Fruit fly (Drosophila melanogaster): ENCODE data around the gene CG18641.

Gene CG18641

DNA sequence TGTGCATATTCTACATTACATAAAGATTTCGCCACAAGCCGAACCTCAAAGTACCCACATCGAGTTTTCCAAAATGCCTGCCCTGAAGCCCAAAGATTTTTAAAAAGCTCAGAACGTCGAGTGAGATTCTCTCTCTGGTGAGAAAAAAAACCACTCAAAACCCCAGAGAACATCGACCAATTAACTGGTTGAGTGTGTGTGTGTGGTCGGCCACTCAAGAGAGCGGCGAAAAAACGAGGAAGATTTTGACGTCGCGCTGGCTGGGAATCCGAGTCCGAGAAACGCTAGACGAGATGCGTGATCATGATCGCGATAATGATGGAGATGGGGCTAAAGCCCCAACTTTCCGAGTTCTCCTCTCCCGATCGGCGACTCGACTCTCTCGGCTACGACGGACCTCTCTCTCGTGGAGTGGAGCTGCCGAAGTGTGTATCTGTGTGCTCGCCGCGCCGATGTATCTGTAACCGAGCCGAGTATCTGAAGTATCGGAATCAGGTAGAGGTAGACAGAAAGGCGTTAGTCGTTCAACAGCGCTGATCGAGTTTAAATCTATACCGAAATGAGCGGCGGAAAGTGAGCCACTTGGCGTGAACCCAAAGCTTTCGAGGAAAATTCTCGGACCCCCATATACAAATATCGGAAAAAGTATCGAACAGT is 35.7 kb upstream of the CG18641 start (continued):
- no peak for TF ChIP-seq CG13775 (GFP tag; optimal IDR thresholded peaks at IDR 0.05)
- TF ChIP-seq Mad (GFP tag; optimal IDR thresholded peaks at IDR 0.05), result no peak
- no peak for TF ChIP-seq CG12659 (GFP tag; optimal IDR thresholded peaks at IDR 0.05)
- TF ChIP-seq Rfx (GFP tag; IDR thresholded peaks at IDR 0.05), result no peak
- TF ChIP-seq abd-A (tag; optimal IDR thresholded peaks at IDR 0.05), result peak; percentile 13
- no peak for TF ChIP-seq Myb (GFP tag; optimal IDR thresholded peaks at IDR 0.05)
- TF ChIP-seq HLH3B (GFP tag; IDR thresholded peaks at IDR 0.05), result no peak
- peak; percentile 62 for TF ChIP-seq kni (GFP tag; optimal IDR thresholded peaks at IDR 0.05)
- peak; percentile 29 for TF ChIP-seq sqz (GFP tag; optimal IDR thresholded peaks at IDR 0.05)
- peak; percentile 37 for TF ChIP-seq CG13287 (GFP tag; IDR thresholded peaks at IDR 0.05; ENCODE audit: partially characterized antibody)
- no peak for TF ChIP-seq stwl (tag; optimal IDR thresholded peaks at IDR 0.05)
- peak; percentile 45; the same call in 1 of the 2 replicates for TF ChIP-seq unc-4 (GFP tag; IDR thresholded peaks at IDR 0.05; ENCODE audit: partially characterized antibody)
- TF ChIP-seq CG12155 (GFP tag; optimal IDR thresholded peaks at IDR 0.05), result no peak
- TF ChIP-seq CG8290 (GFP tag; optimal IDR thresholded peaks at IDR 0.05), result no peak
- peak in 1 of 2 experiments; percentile 36 for TF ChIP-seq CG8290 (tag; optimal IDR thresholded peaks at IDR 0.05)
- peak; percentile 3 for TF ChIP-seq CG7987 (GFP tag; optimal IDR thresholded peaks at IDR 0.05)
- TF ChIP-seq BEAF-32 (GFP tag; optimal IDR thresholded peaks at IDR 0.05), result peak; percentile 27
- no peak for TF ChIP-seq CG11504 (tag; optimal IDR thresholded peaks at IDR 0.05)
- no peak for TF ChIP-seq ap (GFP tag; IDR thresholded peaks at IDR 0.05)
- no peak for TF ChIP-seq CG18764 (GFP tag; optimal IDR thresholded peaks at IDR 0.05)
- no peak for TF ChIP-seq CG8765 (GFP tag; IDR thresholded peaks at IDR 0.05)
- TF ChIP-seq Deaf1 (tag; optimal IDR thresholded peaks at IDR 0.05), result peak; percentile 98
- TF ChIP-seq cg (GFP tag; optimal IDR thresholded peaks at IDR 0.05), result peak; percentile 91
- TF ChIP-seq CG8089 (GFP tag; optimal IDR thresholded peaks at IDR 0.05), result no peak
- no peak for TF ChIP-seq CHES-1-like (GFP tag; optimal IDR thresholded peaks at IDR 0.05)
- TF ChIP-seq zf30C (GFP tag; optimal IDR thresholded peaks at IDR 0.05), result no peak
- peak; percentile 28; the same call in 1 of the 3 replicates for TF ChIP-seq ci (GFP tag; IDR thresholded peaks at IDR 0.05)
- no peak for TF ChIP-seq CG4820 (GFP tag; optimal IDR thresholded peaks at IDR 0.05)

DNA sequence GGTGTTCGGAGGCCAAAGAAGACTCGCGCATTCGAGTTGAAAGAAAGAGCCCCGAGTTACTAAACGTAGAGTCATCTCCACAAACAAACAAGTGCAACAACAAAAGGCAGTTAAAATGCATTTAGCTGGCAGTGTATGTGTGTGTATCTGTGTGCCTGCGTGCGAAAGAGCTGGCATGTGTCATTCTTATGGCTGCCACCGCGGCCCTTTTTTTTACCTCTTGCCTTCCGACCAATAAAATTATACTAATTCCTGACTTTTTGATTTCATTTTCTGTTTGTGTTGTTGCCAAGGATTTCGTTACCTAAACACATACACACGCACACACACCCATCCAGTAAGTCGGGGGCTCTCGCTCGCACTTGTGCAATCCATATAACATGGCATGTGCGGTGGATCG is 34.5 kb upstream of the CG18641 start:
- TF ChIP-seq zen (tag; optimal IDR thresholded peaks at IDR 0.05) (peak; percentile 66), Nf-YB (GFP tag; optimal IDR thresholded peaks at IDR 0.05) (peak; percentile 89), CG4360 (GFP tag; IDR thresholded peaks at IDR 0.05) (peak; percentile 61), Nf-YC (tag; optimal IDR thresholded peaks at IDR 0.05) (peak; percentile 70), mam (GFP tag; optimal IDR thresholded peaks at IDR 0.05) (no peak), aop (GFP tag; IDR thresholded peaks at IDR 0.05) (no peak), chif (GFP tag; optimal IDR thresholded peaks at IDR 0.05) (no peak), cg (GFP tag; optimal IDR thresholded peaks at IDR 0.05) (peak; percentile 71), sqz (GFP tag; optimal IDR thresholded peaks at IDR 0.05) (peak; percentile 26), kni (GFP tag; optimal IDR thresholded peaks at IDR 0.05) (peak; percentile 33), twi (tag; optimal IDR thresholded peaks at IDR 0.05) (peak; percentile 2), z (GFP tag; IDR thresholded peaks at IDR 0.05) (peak; percentile 80), D (optimal IDR thresholded peaks at IDR 0.05) (peak; percentile 47), D (GFP tag; optimal IDR thresholded peaks at IDR 0.05) (no peak), tll (GFP tag; optimal IDR thresholded peaks at IDR 0.05) (peak in 1 of 2 experiments; percentile 89)

All from whole organism, embryonic.